Worm (Caenorhabditis elegans) whole organism, early embryonic: ENCODE results near the gene Y38E10A.34.

Source experiments
- B0310.2 ChIP-seq: sonication (generic microtip); optimal IDR thresholded peaks from 2 replicates; lab custom pipeline; 2016; ENCODE audit warnings: mild to moderate bottlenecking, missing genetic modification characterization, missing compliant biosample characterization
- F13C5.2 ChIP-seq: sonication (generic microtip); optimal IDR thresholded peaks from 2 replicates; lab custom pipeline; 2017; ENCODE audit warnings: mild to moderate bottlenecking, missing genetic modification characterization, inconsistent platforms, missing compliant biosample characterization
- aly-1 ChIP-seq: sonication (generic microtip); optimal IDR thresholded peaks from 2 replicates; lab custom pipeline; 2016; ENCODE audit warnings: missing genetic modification characterization, missing compliant biosample characterization
- ama-1 ChIP-seq: fragments of 150-350 bp; optimal IDR thresholded peaks from 2 replicates; lab custom pipeline; 2014
- ceh-13 ChIP-seq: fragments of 200-800 bp; sonication (Bioruptor generic); optimal IDR thresholded peaks from 2 replicates; lab custom pipeline; 2018; ENCODE audit warnings: mild to moderate bottlenecking, missing genetic modification characterization, missing compliant biosample characterization
- ceh-36 ChIP-seq: sonication (generic microtip); optimal IDR thresholded peaks from 2 replicates; lab custom pipeline; 2016; ENCODE audit warnings: missing genetic modification characterization, inconsistent platforms, missing compliant biosample characterization
- ets-7 ChIP-seq: sonication (generic microtip); optimal IDR thresholded peaks from 2 replicates; lab custom pipeline; 2016; ENCODE audit warnings: missing genotype, missing genetic modification characterization, missing compliant biosample characterization
- flt-1 ChIP-seq: fragments of 200-800 bp; sonication (Bioruptor generic); IDR thresholded peaks from 2 replicates; pipeline ENCODE4 v1.3.6; 2022; ENCODE audit warnings: missing genetic modification characterization, missing compliant biosample characterization
- hmbx-1 ChIP-seq: sonication (generic microtip); optimal IDR thresholded peaks from 2 replicates; lab custom pipeline; 2016; ENCODE audit warnings: mild to moderate bottlenecking, missing genetic modification characterization, missing compliant biosample characterization
- hmg-4 ChIP-seq: fragments of 200-800 bp; sonication (Bioruptor generic); optimal IDR thresholded peaks from 2 replicates; lab custom pipeline; 2018; ENCODE audit warnings: mild to moderate bottlenecking, missing genetic modification characterization, missing compliant biosample characterization
- hnd-1 ChIP-seq: sonication (generic microtip); optimal IDR thresholded peaks from 2 replicates; lab custom pipeline; 2016; ENCODE audit warnings: missing genetic modification characterization, missing compliant biosample characterization
- pes-1 ChIP-seq: fragments of 200-800 bp; sonication (Bioruptor generic); IDR thresholded peaks from 2 replicates; pipeline ENCODE4 v1.3.6; 2022; ENCODE audit warnings: missing genetic modification reagents, missing genetic modification characterization, missing compliant biosample characterization
- scrt-1 ChIP-seq: fragments of 200-800 bp; sonication (Bioruptor generic); IDR thresholded peaks from 2 replicates; pipeline ENCODE4 v1.3.6; 2022; ENCODE audit warnings: missing genetic modification characterization, missing compliant biosample characterization
- sea-1 ChIP-seq: fragments of 200-800 bp; sonication (Bioruptor generic); conservative IDR thresholded peaks from 2 replicates; pipeline ENCODE4 v1.3.6; 2022; ENCODE audit warnings: missing genetic modification characterization, missing compliant biosample characterization
- tbx-11 ChIP-seq: fragments of 200-800 bp; sonication (Bioruptor generic); IDR thresholded peaks from 2 replicates; pipeline ENCODE4 v1.3.6; 2022; ENCODE audit warnings: missing genetic modification characterization, missing compliant biosample characterization
- tbx-37 ChIP-seq: fragments of 200-800 bp; sonication (Bioruptor generic); conservative IDR thresholded peaks from 2 replicates; pipeline ENCODE4 v1.3.6; 2022; ENCODE audit warnings: missing genetic modification reagents, missing genetic modification characterization, missing compliant biosample characterization
- tra-4 ChIP-seq: sonication (generic microtip); optimal IDR thresholded peaks from 2 replicates; lab custom pipeline; 2017; ENCODE audit warnings: missing genetic modification characterization, missing compliant biosample characterization

Y38E10A.34 gene

DNA sequence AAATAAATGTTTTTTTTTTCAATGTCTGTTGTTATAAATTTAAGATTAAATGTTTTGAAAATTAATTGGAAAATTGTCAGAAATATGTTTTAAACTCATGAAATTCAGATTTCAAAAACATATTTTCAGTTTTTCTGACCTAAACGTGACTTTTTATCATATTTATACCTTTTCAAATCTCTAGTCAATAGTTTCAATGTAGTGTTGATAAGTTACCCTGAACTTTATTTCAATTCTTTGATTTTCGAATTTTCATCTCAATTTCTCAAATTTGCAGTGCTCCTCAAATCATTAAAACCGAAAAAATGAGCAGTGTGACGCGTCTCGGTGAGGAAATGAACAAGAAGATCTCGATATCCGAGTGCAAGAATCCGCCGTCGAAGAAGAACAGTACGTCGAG, 23.5 kb downstream of the Y38E10A.34 start, which contains the start of gene rgs-4:
Gene rgs-4 (plus strand): TSS at position 301 of the 400 bp plus-strand sequence.
- no peak for TF ChIP-seq aly-1 (tag; lab: Kevin White, UChicago)
- TF ChIP-seq ceh-13, result no peak
- TF ChIP-seq ama-1 (lab: Kevin White, UChicago), result no peak
- no peak for TF ChIP-seq hmg-4 (GFP tag; lab: Kevin White, UChicago)
- TF ChIP-seq B0310.2 (tag; lab: Kevin White, UChicago), result no peak
- no peak for TF ChIP-seq hmbx-1 (tag; lab: Kevin White, UChicago)
- TF ChIP-seq sea-1 (GFP tag; lab: Robert Waterston, UW), result no peak
- TF ChIP-seq tra-4, result no peak
- TF ChIP-seq scrt-1, result no peak
- no peak for TF ChIP-seq hnd-1 (tag; lab: Kevin White, UChicago)
- no peak for TF ChIP-seq pes-1 (GFP tag; lab: Robert Waterston, UW)
- no peak for TF ChIP-seq F13C5.2
- TF ChIP-seq flt-1 (GFP tag; lab: Robert Waterston, UW), result no peak
- TF ChIP-seq ceh-36 (tag; lab: Kevin White, UChicago), result no peak
- TF ChIP-seq tbx-11, result no peak
- TF ChIP-seq tbx-37 (GFP tag; lab: Robert Waterston, UW), result no peak
- TF ChIP-seq ets-7 (tag; lab: Kevin White, UChicago), result no peak

DNA sequence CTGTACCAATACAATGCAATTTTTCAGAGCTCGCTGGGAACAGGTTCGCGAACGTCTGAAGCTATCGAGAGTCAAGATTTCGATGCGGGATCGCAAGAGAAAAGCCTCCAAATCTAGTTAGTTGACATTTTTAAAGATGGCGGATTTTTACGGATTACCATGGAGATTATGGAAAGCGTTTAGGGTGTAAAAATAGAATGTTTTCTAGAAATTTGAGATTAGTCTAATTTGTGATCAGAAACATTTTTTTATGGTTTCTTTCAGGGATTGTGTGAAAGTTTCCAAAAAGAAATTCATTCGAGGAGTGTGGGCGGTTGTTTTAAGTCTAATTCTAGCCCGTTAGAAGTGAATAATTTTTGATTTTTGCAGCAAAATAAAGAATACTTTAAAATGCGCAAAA, 24.8 kb downstream of the Y38E10A.34 start:
- no peak for TF ChIP-seq tra-4
- no peak for TF ChIP-seq ceh-13
- TF ChIP-seq aly-1 (tag; lab: Kevin White, UChicago), result no peak
- TF ChIP-seq sea-1 (GFP tag; lab: Robert Waterston, UW), result no peak
- TF ChIP-seq pes-1 (GFP tag; lab: Robert Waterston, UW), result no peak
- TF ChIP-seq hmg-4 (GFP tag; lab: Kevin White, UChicago), result no peak
- no peak for TF ChIP-seq ama-1 (lab: Kevin White, UChicago)
- TF ChIP-seq hmbx-1 (tag; lab: Kevin White, UChicago), result no peak
- no peak for TF ChIP-seq tbx-11
- TF ChIP-seq ets-7 (tag; lab: Kevin White, UChicago), result no peak
- no peak for TF ChIP-seq B0310.2 (tag; lab: Kevin White, UChicago)
- TF ChIP-seq ceh-36 (tag; lab: Kevin White, UChicago), result no peak
- TF ChIP-seq scrt-1, result no peak
- TF ChIP-seq hnd-1 (tag; lab: Kevin White, UChicago), result no peak
- no peak for TF ChIP-seq F13C5.2
- TF ChIP-seq tbx-37 (GFP tag; lab: Robert Waterston, UW), result no peak
- TF ChIP-seq flt-1 (GFP tag; lab: Robert Waterston, UW), result no peak

DNA sequence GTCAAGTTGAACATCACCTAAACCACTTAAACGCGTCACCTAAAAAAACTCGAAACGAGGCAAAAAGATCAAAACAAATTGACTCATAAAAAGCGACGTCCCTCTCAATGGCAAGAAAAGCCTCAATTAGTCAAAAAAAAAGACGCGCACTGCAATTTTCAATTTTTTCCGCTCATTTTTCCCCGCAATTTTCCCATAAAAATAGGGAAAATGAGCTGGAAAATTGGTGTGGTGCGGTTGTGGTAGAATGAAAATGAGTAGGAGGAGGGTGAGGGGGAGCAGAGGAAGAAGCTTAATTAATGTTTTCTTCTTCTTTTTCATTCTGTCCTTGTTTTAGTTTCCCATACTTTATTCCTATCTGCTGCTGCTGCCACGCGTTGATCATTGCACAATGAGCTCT, 26.6 kb downstream of the Y38E10A.34 start:
- TF ChIP-seq scrt-1, result no peak
- TF ChIP-seq aly-1 (tag; lab: Kevin White, UChicago), result no peak
- no peak for TF ChIP-seq B0310.2 (tag; lab: Kevin White, UChicago)
- no peak for TF ChIP-seq ama-1 (lab: Kevin White, UChicago)
- TF ChIP-seq F13C5.2, result no peak
- TF ChIP-seq tbx-37 (GFP tag; lab: Robert Waterston, UW), result no peak
- no peak for TF ChIP-seq hmbx-1 (tag; lab: Kevin White, UChicago)
- no peak for TF ChIP-seq ceh-36 (tag; lab: Kevin White, UChicago)
- no peak for TF ChIP-seq flt-1 (GFP tag; lab: Robert Waterston, UW)
- no peak for TF ChIP-seq pes-1 (GFP tag; lab: Robert Waterston, UW)
- no peak for TF ChIP-seq hmg-4 (GFP tag; lab: Kevin White, UChicago)
- TF ChIP-seq ceh-13, result no peak
- TF ChIP-seq tbx-11, result no peak
- no peak for TF ChIP-seq ets-7 (tag; lab: Kevin White, UChicago)
- no peak for TF ChIP-seq tra-4
- no peak for TF ChIP-seq sea-1 (GFP tag; lab: Robert Waterston, UW)

DNA sequence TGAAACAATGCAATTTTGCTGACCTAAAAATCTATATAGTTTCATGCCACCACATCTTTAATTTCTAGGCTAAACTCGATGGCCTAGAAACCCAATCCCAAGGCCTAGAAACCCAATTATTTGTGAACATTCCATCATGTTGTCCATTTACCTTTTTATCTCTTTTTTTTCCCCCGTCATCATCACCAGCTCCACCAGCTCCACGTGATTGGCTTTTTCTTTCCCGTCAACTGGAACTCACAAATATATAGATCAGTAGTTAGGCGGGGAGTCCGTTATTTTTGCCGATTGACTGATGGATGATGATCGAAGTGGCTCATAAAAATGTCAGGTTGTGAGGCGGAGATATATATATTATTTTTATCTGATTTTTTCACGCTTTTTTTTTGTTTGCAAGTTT, 27.4 kb downstream of the Y38E10A.34 start:
- TF ChIP-seq tbx-37 (GFP tag; lab: Robert Waterston, UW) (no peak), flt-1 (GFP tag; lab: Robert Waterston, UW) (no peak), scrt-1 (no peak), hmbx-1 (tag; lab: Kevin White, UChicago) (no peak), hmg-4 (GFP tag; lab: Kevin White, UChicago) (no peak), ceh-36 (tag; lab: Kevin White, UChicago) (no peak), ets-7 (tag; lab: Kevin White, UChicago) (no peak), sea-1 (GFP tag; lab: Robert Waterston, UW) (no peak), aly-1 (tag; lab: Kevin White, UChicago) (no peak), hnd-1 (tag; lab: Kevin White, UChicago) (no peak), tra-4 (no peak), B0310.2 (tag; lab: Kevin White, UChicago) (no peak), ama-1 (lab: Kevin White, UChicago) (no peak), pes-1 (GFP tag; lab: Robert Waterston, UW) (no peak), ceh-13 (no peak), F13C5.2 (no peak), tbx-11 (no peak)

DNA sequence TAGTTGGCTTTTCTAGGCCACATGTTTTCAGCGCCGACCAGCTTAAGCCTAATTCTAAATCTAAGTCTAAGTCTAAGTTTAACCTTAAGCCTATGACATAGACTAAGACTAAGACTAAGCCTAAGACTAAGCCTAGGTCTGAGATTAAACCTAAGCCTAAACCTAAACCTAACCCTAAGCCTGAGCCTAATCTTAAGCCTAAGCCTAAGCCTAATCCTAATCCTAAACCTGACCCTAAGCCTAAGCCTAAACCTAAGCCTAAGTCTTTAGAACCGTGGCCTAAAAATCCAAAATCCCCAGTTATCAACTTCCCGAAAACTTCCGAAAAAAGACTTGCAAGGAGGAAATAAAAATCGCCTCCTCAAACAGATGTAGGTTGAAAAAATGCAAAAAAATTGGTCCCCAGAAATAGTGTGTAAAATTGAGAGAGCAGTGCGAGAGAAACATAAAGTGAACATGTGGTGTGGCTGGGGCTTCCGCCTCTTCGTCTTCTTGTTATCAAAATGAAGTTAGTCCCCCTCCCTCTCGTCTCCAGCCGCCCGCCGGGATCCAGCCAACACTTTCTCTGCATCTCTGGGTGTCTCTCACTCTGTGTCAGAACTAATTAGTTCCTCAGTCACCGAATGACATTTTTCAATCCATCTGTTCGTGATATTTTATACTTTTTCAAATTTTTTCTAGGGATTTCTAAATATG, 28.8 kb downstream of the Y38E10A.34 start:
- TF ChIP-seq ceh-36 (tag; lab: Kevin White, UChicago) (peak; percentile 87), scrt-1 (no peak), tbx-37 (GFP tag; lab: Robert Waterston, UW) (no peak), pes-1 (GFP tag; lab: Robert Waterston, UW) (no peak), hmg-4 (GFP tag; lab: Kevin White, UChicago) (no peak), B0310.2 (tag; lab: Kevin White, UChicago) (no peak), hnd-1 (tag; lab: Kevin White, UChicago) (no peak), tra-4 (no peak)

DNA sequence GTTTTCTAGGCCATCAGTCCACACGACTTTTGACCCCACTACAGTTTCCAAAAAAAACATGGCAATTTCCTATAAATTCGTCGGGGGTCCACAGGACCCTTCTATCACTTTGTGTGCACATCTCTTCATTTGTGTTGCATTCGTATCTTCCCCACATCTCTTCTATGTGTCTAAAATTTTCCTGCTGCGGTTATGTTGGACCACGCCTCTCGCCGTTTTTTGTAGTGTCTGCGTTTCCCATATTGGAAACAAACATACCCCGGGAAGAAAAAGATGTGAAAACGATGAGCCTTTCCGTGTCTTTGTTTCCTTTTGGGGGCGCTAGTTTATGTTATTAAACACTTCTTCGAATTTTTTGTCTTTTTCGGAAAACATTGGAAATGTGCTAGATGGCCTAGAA, 30.9 kb downstream of the Y38E10A.34 start:
- TF ChIP-seq aly-1 (tag; lab: Kevin White, UChicago) (no peak), F13C5.2 (no peak), ama-1 (lab: Kevin White, UChicago) (no peak), ceh-13 (no peak), hmbx-1 (tag; lab: Kevin White, UChicago) (no peak), tbx-37 (GFP tag; lab: Robert Waterston, UW) (no peak), B0310.2 (tag; lab: Kevin White, UChicago) (no peak), pes-1 (GFP tag; lab: Robert Waterston, UW) (no peak), tbx-11 (no peak), ceh-36 (tag; lab: Kevin White, UChicago) (no peak)
